Fruit fly (Drosophila melanogaster): ENCODE data around the gene CG8136.

DNA sequence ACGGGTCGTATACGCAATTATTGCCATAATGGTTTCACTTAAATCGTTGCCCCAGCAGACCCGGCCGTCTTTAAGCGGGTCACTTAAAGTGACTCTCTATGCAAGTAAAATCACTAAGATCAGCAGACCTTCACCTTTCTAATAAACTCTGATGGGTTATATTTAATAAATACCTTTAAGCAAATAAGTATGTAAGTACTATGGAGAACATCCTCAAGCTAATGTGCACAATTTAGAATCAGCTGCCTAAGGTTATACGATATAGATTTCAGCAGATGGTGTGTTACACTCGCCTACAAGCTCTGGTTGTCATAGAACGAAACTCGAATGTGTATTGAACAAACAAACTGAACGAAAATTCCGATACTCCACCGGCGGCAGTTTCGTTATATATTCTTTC lies 47.9 kb downstream of the CG8136 start, which contains the start of gene CG8236:
- TF ChIP-seq dsx (GFP tag; optimal IDR thresholded peaks at IDR 0.05; ENCODE audit: poor library complexity, severe bottlenecking), result no peak
- TF ChIP-seq CG6276 (GFP tag; optimal IDR thresholded peaks at IDR 0.05), result no peak
- TF ChIP-seq Ets96B (tag; optimal IDR thresholded peaks at IDR 0.05), result no peak
- no peak for TF ChIP-seq CG16779 (tag; optimal IDR thresholded peaks at IDR 0.05)
- no peak for TF ChIP-seq CG10669 (GFP tag; optimal IDR thresholded peaks at IDR 0.05)
